Worm (Caenorhabditis elegans) whole organism, L2 larva: ENCODE measurements around the gene F49F1.12.
"Not testable (repeated sequence)": the region's sequence is repeated elsewhere in the genome, so short reads cannot be mapped to it uniquely, and the experiment has no call there.

Experiments used
- C34F6.9 ChIP-seq: fragments of 150-350 bp; optimal IDR thresholded peaks from 2 replicates; lab custom pipeline; 2014; ENCODE audit warnings: missing biosample characterization, missing genetic modification characterization
- F13H6.1 ChIP-seq: sonication (generic microtip); optimal IDR thresholded peaks from 2 replicates; lab custom pipeline; 2016; ENCODE audit warnings: missing genetic modification characterization, missing compliant biosample characterization
- alr-1 ChIP-seq: fragments of 150-350 bp; optimal IDR thresholded peaks from 2 replicates; lab custom pipeline; 2014; ENCODE audit warnings: missing biosample characterization, missing genetic modification characterization
- aly-2 ChIP-seq: fragments of 150-350 bp; optimal IDR thresholded peaks from 2 replicates; lab custom pipeline; 2014; ENCODE audit warnings: missing biosample characterization, missing genetic modification characterization
- ama-1 ChIP-seq: fragments of 150-350 bp; optimal IDR thresholded peaks from 2 replicates; lab custom pipeline; 2018; ENCODE audit warnings: inconsistent platforms
- blmp-1 ChIP-seq: sonication (generic microtip); optimal IDR thresholded peaks from 2 replicates; lab custom pipeline; 2017; ENCODE audit warnings: missing genetic modification characterization, mild to moderate bottlenecking, missing compliant biosample characterization, antibody characterized with exemption, moderate library complexity; ENCODE audit not compliant: insufficient read depth
- ceh-16 ChIP-seq: fragments of 150-350 bp; optimal IDR thresholded peaks from 2 replicates; lab custom pipeline; 2014; ENCODE audit warnings: missing biosample characterization, missing genetic modification characterization
- ceh-82 ChIP-seq: fragments of 150-350 bp; optimal IDR thresholded peaks from 2 replicates; lab custom pipeline; 2014; ENCODE audit warnings: missing biosample characterization, missing genetic modification characterization
- crh-2 ChIP-seq: sonication (generic microtip); optimal IDR thresholded peaks from 2 replicates; lab custom pipeline; 2017; ENCODE audit warnings: missing biosample characterization, missing genetic modification characterization
- dmd-4 ChIP-seq: sonication (generic microtip); optimal IDR thresholded peaks from 2 replicates; lab custom pipeline; 2017; ENCODE audit warnings: missing biosample characterization, missing genetic modification characterization
- elt-1 ChIP-seq: fragments of 150-350 bp; optimal IDR thresholded peaks from 2 replicates; lab custom pipeline; 2014; ENCODE audit warnings: missing biosample characterization, missing genetic modification characterization
- fos-1 ChIP-seq: fragments of 150-350 bp; optimal IDR thresholded peaks from 2 replicates; lab custom pipeline; 2014; ENCODE audit warnings: missing biosample characterization, missing genetic modification characterization
- gmeb-1 ChIP-seq: fragments of 150-350 bp; optimal IDR thresholded peaks from 2 replicates; lab custom pipeline; 2014; ENCODE audit warnings: missing biosample characterization, missing genetic modification characterization
- lin-11 ChIP-seq: fragments of 150-350 bp; sonication (generic microtip); optimal IDR thresholded peaks from 2 replicates; lab custom pipeline; 2014; ENCODE audit warnings: missing biosample characterization, missing genetic modification characterization, inconsistent platforms, mixed read lengths
- lin-13 ChIP-seq: fragments of 150-350 bp; optimal IDR thresholded peaks from 2 replicates; lab custom pipeline; 2014; ENCODE audit warnings: missing biosample characterization, missing genetic modification reagents, missing genetic modification characterization
- lin-39 ChIP-seq: fragments of 150-350 bp; optimal IDR thresholded peaks from 2 replicates; lab custom pipeline; 2014; ENCODE audit warnings: missing biosample characterization, missing genetic modification reagents, missing genetic modification characterization
- nhr-11 ChIP-seq: fragments of 150-350 bp; optimal IDR thresholded peaks from 2 replicates; lab custom pipeline; 2014; ENCODE audit warnings: missing biosample characterization, missing genetic modification characterization
- nhr-12 ChIP-seq: fragments of 150-350 bp; optimal IDR thresholded peaks from 2 replicates; lab custom pipeline; 2014; ENCODE audit warnings: missing biosample characterization, missing genetic modification characterization
- nhr-23 ChIP-seq: fragments of 150-350 bp; optimal IDR thresholded peaks from 2 replicates; lab custom pipeline; 2014; ENCODE audit warnings: missing biosample characterization, missing genetic modification reagents, missing genetic modification characterization
- nhr-237 ChIP-seq: fragments of 150-350 bp; optimal IDR thresholded peaks from 2 replicates; lab custom pipeline; 2014; ENCODE audit warnings: missing biosample characterization, missing genetic modification characterization
- nhr-25 ChIP-seq: fragments of 150-350 bp; sonication (generic microtip); optimal IDR thresholded peaks from 3 replicates; lab custom pipeline; 2014; ENCODE audit warnings: missing biosample characterization, missing genetic modification characterization
- nhr-6 ChIP-seq: fragments of 150-350 bp; optimal IDR thresholded peaks from 2 replicates; lab custom pipeline; 2014; ENCODE audit warnings: missing biosample characterization, missing genetic modification characterization
- nhr-77 ChIP-seq: fragments of 150-350 bp; optimal IDR thresholded peaks from 2 replicates; lab custom pipeline; 2014; ENCODE audit warnings: missing biosample characterization, missing genetic modification characterization
- sma-9 ChIP-seq, 2 experiments: fragments of 150-350 bp in 1 of 2; sonication (generic microtip) in 1 of 2; optimal IDR thresholded peaks; 2 replicates each; lab custom pipeline; 2014 to 2016; ENCODE audit warnings: missing genetic modification characterization in 2 of 2, mild to moderate bottlenecking in 1 of 2, missing biosample characterization in 1 of 2, missing compliant biosample characterization in 1 of 2, missing genetic modification reagents in 1 of 2, moderate library complexity in 1 of 2
- snpc-4 ChIP-seq: fragments of 150-350 bp; optimal IDR thresholded peaks from 2 replicates; lab custom pipeline; 2014; ENCODE audit warnings: missing biosample characterization, missing genetic modification characterization
- unc-39 ChIP-seq: fragments of 150-350 bp; optimal IDR thresholded peaks from 2 replicates; lab custom pipeline; 2014; ENCODE audit warnings: missing biosample characterization, missing genetic modification characterization
- unc-55 ChIP-seq: fragments of 150-350 bp; sonication (generic microtip); optimal IDR thresholded peaks from 3 replicates; lab custom pipeline; 2014; ENCODE audit warnings: missing biosample characterization, missing genetic modification reagents, missing genetic modification characterization
- unc-62 ChIP-seq: fragments of 150-350 bp; optimal IDR thresholded peaks from 2 replicates; lab custom pipeline; 2014; ENCODE audit warnings: missing biosample characterization, missing genetic modification reagents, missing genetic modification characterization
- zag-1 ChIP-seq: fragments of 150-350 bp; optimal IDR thresholded peaks from 2 replicates; lab custom pipeline; 2014; ENCODE audit warnings: missing biosample characterization, missing genetic modification characterization
- ztf-4 ChIP-seq: fragments of 150-350 bp; optimal IDR thresholded peaks from 2 replicates; lab custom pipeline; 2014; ENCODE audit warnings: missing biosample characterization, missing genetic modification characterization

The F49F1.12 gene

DNA sequence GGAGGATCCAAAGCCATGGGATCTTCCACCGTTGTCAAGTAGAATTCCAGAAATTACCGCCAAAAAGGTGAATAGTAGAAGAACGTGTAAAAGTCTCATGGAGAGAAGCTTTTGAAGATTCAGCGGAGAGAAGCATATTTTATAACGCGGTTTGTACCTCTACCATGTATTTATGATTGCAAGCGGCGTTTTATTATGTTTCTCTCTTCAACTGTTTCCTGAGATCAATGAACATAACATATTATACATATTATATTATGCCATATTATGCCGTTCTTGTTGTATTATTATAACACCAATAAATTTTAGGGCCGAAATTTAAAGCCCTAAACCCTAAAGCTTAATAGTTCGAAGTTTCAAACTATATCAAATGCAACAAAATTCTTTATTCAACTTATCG, 2.6 kb downstream of the F49F1.12 start, which contains the start of gene F49F1.18:
F49F1.18 (minus strand) TSS at position 101 of the 400 bp plus-strand sequence.
- TF ChIP-seq snpc-4 (tag; lab: Kevin White, UChicago) (no peak), crh-2 (tag; lab: Kevin White, UChicago) (no peak), unc-55 (no peak), ceh-82 (no peak), ztf-4 (tag; lab: Kevin White, UChicago) (no peak), ama-1 (no peak), unc-62 (GFP tag; lab: Kevin White, UChicago) (no peak), nhr-77 (tag; lab: Kevin White, UChicago) (no peak), fos-1 (tag; lab: Kevin White, UChicago) (no peak), elt-1 (tag; lab: Kevin White, UChicago) (no peak), lin-11 (tag; lab: Kevin White, UChicago) (no peak)

DNA sequence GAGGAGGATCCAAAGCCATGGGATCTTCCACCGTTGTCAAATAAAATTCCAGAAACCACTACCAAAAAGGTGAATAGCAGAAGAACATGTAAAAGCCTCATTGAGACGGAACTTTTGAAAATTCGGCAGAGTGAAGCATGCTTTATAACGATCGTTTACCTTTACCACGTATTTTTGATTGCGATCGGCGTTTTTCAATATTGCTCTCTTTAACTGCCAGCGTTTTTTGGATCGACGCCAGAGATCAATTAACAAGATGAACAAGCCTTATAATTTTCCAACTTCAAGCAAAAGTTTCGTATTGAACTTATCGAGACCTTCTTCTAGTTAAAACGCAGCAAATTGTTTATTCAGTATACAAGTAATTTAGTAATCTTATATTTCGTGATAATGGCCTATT, 3.9 kb downstream of the F49F1.12 start, which contains the start of gene F49F1.10:
F49F1.10 (minus strand) TSS at position 101 of the 400 bp plus-strand sequence.
- TF ChIP-seq ceh-16 (tag; lab: Kevin White, UChicago) = no peak
- TF ChIP-seq unc-55 = no peak
- TF ChIP-seq nhr-11 = no peak

DNA sequence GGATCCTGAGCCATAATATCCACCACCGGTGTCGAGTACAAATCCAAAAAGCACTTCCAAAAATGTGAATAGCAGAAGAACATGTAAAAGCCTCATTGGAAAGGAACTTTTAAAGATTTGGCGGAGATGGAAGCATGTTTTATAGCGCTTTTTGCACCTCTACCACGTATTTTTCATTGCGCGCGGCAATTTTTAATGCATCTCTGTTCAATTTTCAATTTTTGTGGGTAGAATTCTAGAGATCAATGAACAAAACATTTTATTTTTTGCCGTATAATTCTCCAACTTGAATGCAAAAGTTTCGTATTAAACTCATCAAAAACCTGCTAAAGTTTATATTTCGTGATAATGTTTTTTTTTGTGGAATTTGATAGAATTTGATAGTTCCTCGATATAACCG, 5.4 kb downstream of the F49F1.12 start, which contains the start of gene F49F1.9:
F49F1.9 (minus strand) TSS at position 101 of the 400 bp plus-strand sequence.
- no peak for TF ChIP-seq blmp-1
- no peak for TF ChIP-seq nhr-77 (tag; lab: Kevin White, UChicago)
- no peak for TF ChIP-seq aly-2 (tag; lab: Kevin White, UChicago)
- TF ChIP-seq nhr-11 = no peak
- no peak for TF ChIP-seq unc-55
- TF ChIP-seq nhr-12 (tag; lab: Kevin White, UChicago) = no peak
- TF ChIP-seq nhr-237 (tag; lab: Kevin White, UChicago) = no peak
- no peak for TF ChIP-seq F13H6.1 (tag; lab: Kevin White, UChicago)
- no peak for TF ChIP-seq sma-9 (GFP tag; optimal IDR thresholded peaks at IDR 0.05; lab: Kevin White, UChicago)
- TF ChIP-seq sma-9 (tag; optimal IDR thresholded peaks at IDR 0.05; lab: Kevin White, UChicago) = no peak
- TF ChIP-seq snpc-4 (tag; lab: Kevin White, UChicago) = no peak
- no peak for TF ChIP-seq ama-1
- TF ChIP-seq ztf-4 (tag; lab: Kevin White, UChicago) = no peak
- no peak for TF ChIP-seq lin-39 (tag; lab: Kevin White, UChicago)
- no peak for TF ChIP-seq dmd-4 (tag; lab: Kevin White, UChicago)

DNA sequence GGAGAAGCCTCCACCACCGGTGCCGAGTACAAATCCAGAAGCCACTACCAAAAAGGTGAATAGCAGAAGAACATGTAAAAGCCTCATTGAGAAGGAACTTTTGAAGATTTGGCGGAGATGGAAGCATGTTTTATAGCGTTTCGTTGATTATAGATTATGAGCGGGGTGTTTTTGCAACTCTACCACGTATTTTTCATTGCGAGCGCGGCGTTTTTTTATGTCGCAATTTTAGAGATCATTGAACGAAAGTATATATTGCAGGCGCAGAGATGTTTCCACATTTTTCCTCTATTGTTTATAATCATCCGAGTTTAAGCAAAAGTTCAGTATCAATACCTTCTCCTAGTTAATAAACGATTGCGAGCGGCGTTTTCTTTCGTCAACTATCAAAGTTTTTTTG, 7.1 kb downstream of the F49F1.12 start, which contains the start of gene F49F1.17:
F49F1.17 (minus strand) TSS at position 101 of the 400 bp plus-strand sequence.
- TF ChIP-seq fos-1 (tag; lab: Kevin White, UChicago) (no peak), nhr-11 (no peak), unc-55 (no peak), sma-9 (GFP tag; optimal IDR thresholded peaks at IDR 0.05; lab: Kevin White, UChicago) (no peak), sma-9 (tag; optimal IDR thresholded peaks at IDR 0.05; lab: Kevin White, UChicago) (no peak), dmd-4 (tag; lab: Kevin White, UChicago) (no peak), C34F6.9 (no peak), zag-1 (tag; lab: Kevin White, UChicago) (no peak), unc-39 (tag; lab: Kevin White, UChicago) (no peak), alr-1 (tag; lab: Kevin White, UChicago) (no peak), nhr-23 (tag; lab: Kevin White, UChicago) (no peak), crh-2 (tag; lab: Kevin White, UChicago) (no peak), lin-39 (tag; lab: Kevin White, UChicago) (no peak), unc-62 (GFP tag; lab: Kevin White, UChicago) (no peak), aly-2 (tag; lab: Kevin White, UChicago) (no peak)

DNA sequence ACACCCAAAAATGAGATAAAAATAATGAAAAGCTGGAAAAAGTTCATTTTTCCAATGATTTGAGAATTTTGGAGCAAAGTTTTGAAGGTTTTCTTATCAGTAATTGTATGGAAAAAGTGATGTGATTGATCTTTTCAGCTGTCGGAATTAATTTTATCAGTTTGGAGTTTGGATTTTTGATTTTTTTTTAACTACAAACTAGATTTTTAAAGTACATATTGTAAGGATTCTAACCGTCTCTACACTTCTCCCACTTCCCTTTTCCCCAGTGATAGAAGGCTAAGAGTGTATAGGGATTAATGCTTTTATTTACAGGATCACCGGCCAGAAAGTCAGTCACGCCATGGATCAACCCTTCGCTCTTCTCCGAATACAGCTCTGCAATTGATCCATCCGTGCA, 17.2 kb downstream of the F49F1.12 start, which contains the start of gene F49F1.7:
F49F1.7 (minus strand) TSS at position 101 of the 400 bp plus-strand sequence.
- not testable (repeated sequence) for TF ChIP-seq nhr-25; dmd-4 (tag; lab: Kevin White, UChicago); nhr-6 (tag; lab: Kevin White, UChicago)

DNA sequence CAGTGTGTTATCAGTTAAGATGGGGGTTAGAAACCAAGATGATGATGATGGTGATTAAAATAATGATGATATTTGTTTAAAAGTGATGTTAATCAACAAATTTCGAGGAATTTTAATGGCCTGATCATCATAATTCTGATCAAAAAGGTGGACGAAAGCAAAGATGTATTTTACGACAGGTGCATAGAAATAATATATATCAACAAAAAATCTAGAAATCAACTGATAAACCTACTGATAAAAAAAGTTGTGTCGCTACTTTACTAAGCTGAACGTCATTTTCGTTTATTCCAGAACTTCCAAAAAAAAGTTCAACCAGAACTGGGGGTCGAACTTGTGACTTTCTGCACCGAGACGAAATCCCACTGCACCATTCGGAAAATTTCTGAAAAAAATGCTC, 19.8 kb downstream of the F49F1.12 start, which contains the start of gene mul-1:
mul-1 (minus strand) TSS at position 84 of the 400 bp plus-strand sequence.
- TF ChIP-seq snpc-4 (tag; lab: Kevin White, UChicago) (no peak), gmeb-1 (tag; lab: Kevin White, UChicago) (no peak), lin-13 (GFP tag; lab: Kevin White, UChicago) (no peak)
